Fruit fly (Drosophila melanogaster): ENCODE data around the gene Sil1.
A peak's percentile ranks its signal among the peaks of the same experiment; 100 is the strongest.

Gene Sil1

DNA sequence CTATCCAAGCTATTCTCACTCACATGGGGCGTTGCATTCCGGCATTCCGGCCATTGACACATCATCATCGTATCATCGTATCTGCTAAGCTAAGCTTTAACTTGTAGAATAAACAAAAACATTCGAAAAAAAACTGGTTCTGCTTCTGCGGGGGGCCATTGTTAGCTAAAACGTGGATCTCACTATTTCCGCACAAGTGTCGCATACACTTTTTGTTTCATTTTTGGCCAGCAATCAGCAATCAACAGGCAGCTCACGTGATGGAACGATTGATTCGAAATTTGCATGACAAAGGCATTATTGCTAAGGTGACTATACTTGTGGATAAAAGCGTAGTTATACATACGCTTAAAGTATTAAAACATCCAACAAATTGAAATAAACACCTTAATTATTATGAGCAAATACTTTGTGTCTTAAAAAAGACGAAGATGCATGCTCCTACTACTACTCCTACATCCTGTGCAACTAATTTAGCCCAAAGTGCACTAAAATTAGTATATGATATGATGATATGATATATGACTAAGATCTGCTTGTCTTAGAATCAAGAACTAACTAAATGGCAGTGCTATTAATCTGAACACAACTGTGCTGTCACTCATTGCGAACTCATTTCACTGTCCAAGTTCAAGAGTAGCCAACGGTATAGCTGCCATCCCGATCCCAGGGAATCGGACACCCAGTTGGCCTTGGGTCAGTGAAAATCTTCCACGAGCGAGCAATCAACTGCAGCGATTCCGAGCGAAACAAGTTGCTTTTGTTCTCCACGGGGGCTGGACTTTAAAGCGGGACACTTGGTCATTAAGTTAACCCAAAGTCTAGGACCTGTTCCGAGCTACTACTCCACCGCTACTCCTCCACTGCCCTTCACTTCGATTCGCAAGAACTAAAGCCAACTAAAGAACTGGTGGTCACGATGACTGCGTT lies 3.7 kb upstream of the Sil1 start:
- TF ChIP-seq Pif1A (GFP tag; optimal IDR thresholded peaks at IDR 0.05) (no peak), CG10348 (GFP tag; IDR thresholded peaks at IDR 0.05) (no peak), CG34367 (tag; optimal IDR thresholded peaks at IDR 0.05) (peak; percentile 11), CG9948 (tag; optimal IDR thresholded peaks at IDR 0.05) (peak; percentile 33), EcR (GFP tag; optimal IDR thresholded peaks at IDR 0.05) (peak; percentile 94), CG8159 (tag; optimal IDR thresholded peaks at IDR 0.05) (peak; percentile 60), CG14655 (GFP tag; optimal IDR thresholded peaks at IDR 0.05) (no peak), CG17806 (tag; optimal IDR thresholded peaks at IDR 0.05) (peak; percentile 3), Snoo (tag; optimal IDR thresholded peaks at IDR 0.05) (no peak), Ets98B (GFP tag; IDR thresholded peaks at IDR 0.05) (no peak), CG15710 (tag; optimal IDR thresholded peaks at IDR 0.05) (peak; percentile 22)

DNA sequence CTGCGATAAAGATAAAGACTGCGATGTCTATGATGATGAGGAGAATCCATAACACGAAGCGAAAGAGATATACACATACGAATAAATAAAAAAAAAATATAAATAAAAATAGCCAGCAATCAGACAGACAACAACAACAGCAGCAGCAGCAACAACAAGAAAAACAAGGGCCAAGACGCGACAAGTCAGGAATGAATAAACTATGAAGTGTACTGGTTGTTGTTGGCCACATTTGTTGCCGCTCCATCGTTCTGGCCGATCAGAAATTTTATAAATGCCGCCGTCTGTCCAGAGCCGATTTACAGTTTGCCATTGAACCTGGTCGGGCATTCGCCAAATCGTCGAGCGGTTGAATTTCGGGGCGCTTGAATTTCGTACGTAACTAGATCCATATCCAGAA lies 2.0 kb upstream of the Sil1 start, which contains the start of gene Jhbp7:
Gene Jhbp7, plus strand, starts transcription at position 301 of the 400 bp plus-strand sequence.
- TF ChIP-seq EcR (GFP tag; optimal IDR thresholded peaks at IDR 0.05) (peak; percentile 81), CG12605 (GFP tag; IDR thresholded peaks at IDR 0.05) (no peak)

DNA sequence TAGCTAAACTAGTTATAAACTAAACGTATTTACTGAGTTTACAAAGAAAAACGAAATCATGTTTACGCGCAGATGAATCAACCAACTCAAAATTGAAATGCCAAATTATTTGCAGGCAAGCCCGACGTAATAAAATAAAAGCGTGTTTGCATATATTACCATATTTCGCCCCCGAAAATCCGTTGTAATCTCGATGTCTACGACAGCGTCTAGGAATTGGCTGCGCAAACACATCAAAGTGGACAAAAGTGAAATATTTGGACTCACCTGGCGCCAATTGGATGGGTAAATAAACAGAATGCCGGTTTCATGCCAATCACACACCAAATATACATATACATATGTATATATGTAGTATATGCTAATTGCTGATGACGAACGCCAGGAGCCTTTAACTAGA lies 792 bp upstream of the Sil1 start:
- no peak for TF ChIP-seq CG8301 (tag; optimal IDR thresholded peaks at IDR 0.05)

DNA sequence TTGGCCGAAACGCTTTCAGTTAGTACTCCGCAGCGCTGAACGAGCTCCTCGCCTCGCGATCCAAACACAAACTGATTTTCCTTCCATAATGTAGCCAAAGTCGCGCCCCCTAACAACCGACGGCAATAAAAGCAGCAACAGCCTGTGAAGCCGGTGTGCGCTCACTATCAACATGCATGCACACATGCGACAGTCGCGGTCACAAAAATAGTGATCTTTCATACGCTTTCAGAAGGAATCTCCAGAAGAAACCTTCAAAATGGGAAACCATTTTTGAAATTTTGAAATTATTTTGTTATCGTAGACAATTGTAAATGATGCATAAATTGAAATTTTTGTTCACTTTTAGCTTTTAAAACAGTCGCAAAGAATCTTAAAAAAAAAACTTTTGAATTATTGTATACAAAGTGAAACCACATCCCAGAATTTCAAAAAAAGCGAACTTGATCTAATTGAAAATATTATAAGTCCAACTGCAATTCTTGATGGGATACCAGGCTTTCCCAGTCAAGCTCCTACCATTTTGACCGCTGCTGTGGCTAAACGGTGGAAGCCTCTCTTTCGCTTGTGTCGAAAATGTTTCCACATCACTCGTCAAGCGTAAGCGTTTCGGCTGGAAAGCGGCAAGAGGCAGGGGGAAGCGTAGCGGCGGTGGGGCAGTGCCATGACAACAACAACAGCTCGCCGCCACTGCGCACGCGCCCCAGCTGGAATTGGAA lies 2.9 kb downstream of the Sil1 start, which contains the start of gene Cad96Cb:
Gene Cad96Cb, minus strand, starts transcription at position 51 of the 719 bp plus-strand sequence.
- peak; percentile 68 for TF ChIP-seq gl (tag; optimal IDR thresholded peaks at IDR 0.05)
- TF ChIP-seq CG9948 (tag; optimal IDR thresholded peaks at IDR 0.05) = peak; percentile 92
- TF ChIP-seq CG8159 (tag; optimal IDR thresholded peaks at IDR 0.05) = peak; percentile 92
- peak; percentile 56 for TF ChIP-seq fd96Ca (GFP tag; IDR thresholded peaks at IDR 0.05)
- TF ChIP-seq CG13204 (GFP tag; optimal IDR thresholded peaks at IDR 0.05) = peak; percentile 67
- TF ChIP-seq CG10348 (GFP tag; IDR thresholded peaks at IDR 0.05) = 0 out of 2 replicates have a peak, but pooled peaks have one; percentile 7
- peak; percentile 73 for TF ChIP-seq D1 (tag; optimal IDR thresholded peaks at IDR 0.05)
- TF ChIP-seq CG12605 (GFP tag; IDR thresholded peaks at IDR 0.05) = peak; percentile 49
- peak; percentile 94 for TF ChIP-seq CG8301 (tag; optimal IDR thresholded peaks at IDR 0.05)
- TF ChIP-seq Ets98B (GFP tag; IDR thresholded peaks at IDR 0.05) = peak; percentile 64
- peak; percentile 76; the same call in 2 of the 3 replicates for TF ChIP-seq CG4496 (GFP tag; IDR thresholded peaks at IDR 0.05)
- TF ChIP-seq CG15710 (tag; optimal IDR thresholded peaks at IDR 0.05) = peak; percentile 91
- no peak for TF ChIP-seq EcR (GFP tag; optimal IDR thresholded peaks at IDR 0.05)
- TF ChIP-seq CG34367 (tag; optimal IDR thresholded peaks at IDR 0.05) = peak; percentile 82
- peak; percentile 90 for TF ChIP-seq Pif1B (GFP tag; optimal IDR thresholded peaks at IDR 0.05)
- TF ChIP-seq CG17806 (tag; optimal IDR thresholded peaks at IDR 0.05) = peak; percentile 84
- peak; percentile 93 for TF ChIP-seq Pif1A (GFP tag; optimal IDR thresholded peaks at IDR 0.05)
- peak; percentile 97 for TF ChIP-seq CG14655 (GFP tag; optimal IDR thresholded peaks at IDR 0.05)
- TF ChIP-seq rn (GFP tag; IDR thresholded peaks at IDR 0.05) = peak; percentile 54
- TF ChIP-seq CG32121 (GFP tag; IDR thresholded peaks at IDR 0.05) = peak; percentile 71; the same call in 1 of the 2 replicates
- peak; percentile 92 for TF ChIP-seq Snoo (tag; optimal IDR thresholded peaks at IDR 0.05)

DNA sequence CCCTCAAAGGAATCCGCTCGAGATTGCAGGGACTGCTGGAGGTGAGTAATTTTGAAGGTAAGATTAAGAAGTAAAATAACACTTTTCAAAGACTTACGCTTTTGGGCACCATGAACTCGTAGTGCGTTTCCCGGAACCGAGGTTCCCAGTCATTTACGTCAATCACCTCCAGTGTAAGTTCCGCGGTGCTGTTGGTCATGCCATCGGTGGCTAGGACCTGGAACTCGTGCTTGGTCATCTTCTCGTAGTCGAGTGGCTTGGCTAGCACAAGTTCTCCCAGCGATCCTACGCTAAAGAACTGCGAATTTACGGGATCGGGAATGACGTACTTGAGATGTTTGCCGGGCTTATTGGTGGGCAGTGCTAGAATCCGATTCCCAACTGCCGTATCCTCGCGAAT lies 9.8 kb downstream of the Sil1 start:
- TF ChIP-seq rn (GFP tag; IDR thresholded peaks at IDR 0.05) (no peak), EcR (GFP tag; optimal IDR thresholded peaks at IDR 0.05) (no peak), CG34367 (tag; optimal IDR thresholded peaks at IDR 0.05) (no peak), CG10348 (GFP tag; IDR thresholded peaks at IDR 0.05) (no peak), CG17806 (tag; optimal IDR thresholded peaks at IDR 0.05) (no peak), Pif1B (GFP tag; optimal IDR thresholded peaks at IDR 0.05) (no peak), Snoo (tag; optimal IDR thresholded peaks at IDR 0.05) (no peak), CG12605 (GFP tag; IDR thresholded peaks at IDR 0.05) (no peak), CG15710 (tag; optimal IDR thresholded peaks at IDR 0.05) (no peak), CG4496 (GFP tag; IDR thresholded peaks at IDR 0.05) (no peak), gl (tag; optimal IDR thresholded peaks at IDR 0.05) (no peak), CG13204 (GFP tag; optimal IDR thresholded peaks at IDR 0.05) (no peak), CG9948 (tag; optimal IDR thresholded peaks at IDR 0.05) (no peak), CG32121 (GFP tag; IDR thresholded peaks at IDR 0.05) (no peak), CG8301 (tag; optimal IDR thresholded peaks at IDR 0.05) (no peak), D1 (tag; optimal IDR thresholded peaks at IDR 0.05) (no peak), fd96Ca (GFP tag; IDR thresholded peaks at IDR 0.05) (no peak), CG8159 (tag; optimal IDR thresholded peaks at IDR 0.05) (no peak), Pif1A (GFP tag; optimal IDR thresholded peaks at IDR 0.05) (no peak)
